Worm (Caenorhabditis elegans) whole organism, L3 larva: ENCODE measurements around the gene rnf-5.

Experiments used
- ceh-82 ChIP-seq: fragments of 150-350 bp; optimal IDR thresholded peaks from 2 replicates; lab custom pipeline; 2014; ENCODE audit warnings: missing biosample characterization, missing genetic modification characterization
- elt-3 ChIP-seq, 3 experiments: fragments of 150-350 bp in 1 of 3; sonication (generic microtip) in 2 of 3; optimal IDR thresholded peaks; 2 replicates in 2 of 3; 4 replicates in 1 of 3; lab custom pipeline; 2014 to 2017; ENCODE audit warnings: missing biosample characterization in 3 of 3, missing genetic modification characterization in 3 of 3
- fkh-10 ChIP-seq: sonication (generic microtip); optimal IDR thresholded peaks from 2 replicates; lab custom pipeline; 2017; ENCODE audit warnings: missing biosample characterization, missing genetic modification reagents, missing genetic modification characterization
- lin-39 ChIP-seq: fragments of 150-350 bp; optimal IDR thresholded peaks from 2 replicates; lab custom pipeline; 2018; ENCODE audit warnings: missing biosample characterization, missing genetic modification reagents, missing genetic modification characterization
- nhr-23 ChIP-seq: fragments of 150-350 bp; optimal IDR thresholded peaks from 2 replicates; lab custom pipeline; 2014; ENCODE audit warnings: missing biosample characterization, missing genetic modification reagents, missing genetic modification characterization
- nhr-237 ChIP-seq: fragments of 150-350 bp; optimal IDR thresholded peaks from 2 replicates; lab custom pipeline; 2014; ENCODE audit warnings: missing biosample characterization, missing genetic modification characterization
- nhr-28 ChIP-seq: fragments of 150-350 bp; optimal IDR thresholded peaks from 2 replicates; lab custom pipeline; 2014; ENCODE audit warnings: missing biosample characterization, missing genetic modification characterization
- nhr-43 ChIP-seq: sonication (generic microtip); optimal IDR thresholded peaks from 2 replicates; lab custom pipeline; 2016; ENCODE audit warnings: mild to moderate bottlenecking, missing genetic modification characterization, missing compliant biosample characterization; ENCODE audit not compliant: poor library complexity, severe bottlenecking
- nhr-77 ChIP-seq: fragments of 150-350 bp; optimal IDR thresholded peaks from 2 replicates; lab custom pipeline; 2014; ENCODE audit warnings: missing biosample characterization, missing genetic modification characterization
- pha-4 ChIP-seq: fragments of 150-350 bp; optimal IDR thresholded peaks from 2 replicates; lab custom pipeline; 2014; ENCODE audit warnings: missing biosample characterization, missing genetic modification reagents, missing genetic modification characterization
- snpc-4 ChIP-seq: fragments of 150-350 bp; optimal IDR thresholded peaks from 2 replicates; lab custom pipeline; 2014; ENCODE audit warnings: missing biosample characterization, missing genetic modification characterization
- ztf-11 ChIP-seq: fragments of 150-350 bp; optimal IDR thresholded peaks from 2 replicates; lab custom pipeline; 2014; ENCODE audit warnings: missing biosample characterization, missing genetic modification characterization

ce11 chrIII:4205751-4206327, 39.2 kb upstream of the rnf-5 start, which contains the start of gene R74.8:
- TF ChIP-seq nhr-23 (tag; lab: Kevin White, UChicago) (no peak), nhr-28 (tag; lab: Kevin White, UChicago) (no peak), fkh-10 (GFP tag; lab: Kevin White, UChicago) (no peak), ztf-11 (tag; lab: Kevin White, UChicago) (no peak), nhr-77 (tag; lab: Kevin White, UChicago) (no peak), lin-39 (no peak), ceh-82 (tag; lab: Kevin White, UChicago) (no peak), nhr-43 (tag; lab: Kevin White, UChicago) (no peak), nhr-237 (tag; lab: Kevin White, UChicago) (no peak), pha-4 (no peak), elt-3 (tag; optimal IDR thresholded peaks at IDR 0.05; lab: Kevin White, UChicago) (no peak), snpc-4 (tag; lab: Kevin White, UChicago) (no peak)
